Fruit fly (Drosophila melanogaster): ENCODE measurements around the gene CG17806.

The CG17806 gene

dm6 chr3R:17818803-17819202 lies 15.7 kb upstream of the CG17806 start (continued):
- TF ChIP-seq abd-A (tag; optimal IDR thresholded peaks at IDR 0.05) (no peak), CG1832 (GFP tag; optimal IDR thresholded peaks at IDR 0.05) (no peak), maf-S (GFP tag; optimal IDR thresholded peaks at IDR 0.05) (peak; percentile 2), Camta (GFP tag; optimal IDR thresholded peaks at IDR 0.05) (no peak), ftz-f1 (GFP tag; optimal IDR thresholded peaks at IDR 0.05) (no peak), CG10321 (GFP tag; IDR thresholded peaks at IDR 0.05) (no peak), CG2712 (tag; optimal IDR thresholded peaks at IDR 0.05) (peak; percentile 19), Six4 (GFP tag; optimal IDR thresholded peaks at IDR 0.05) (no peak), CG8478 (optimal IDR thresholded peaks at IDR 0.05) (no peak), CG12391 (tag; optimal IDR thresholded peaks at IDR 0.05) (peak; percentile 19), CG11456 (GFP tag; IDR thresholded peaks at IDR 0.05) (no peak), shn (GFP tag; optimal IDR thresholded peaks at IDR 0.05) (no peak), CG14014 (GFP tag; IDR thresholded peaks at IDR 0.05) (no peak), grn (GFP tag; optimal IDR thresholded peaks at IDR 0.05) (no peak), crp (GFP tag; optimal IDR thresholded peaks at IDR 0.05) (no peak), Mrtf (GFP tag; IDR thresholded peaks at IDR 0.05) (no peak), CG17612 (GFP tag; IDR thresholded peaks at IDR 0.05) (no peak), CG10267 (tag; optimal IDR thresholded peaks at IDR 0.05) (no peak), CG17802 (tag; optimal IDR thresholded peaks at IDR 0.05) (no peak), CG11696 (GFP tag; IDR thresholded peaks at IDR 0.05) (no peak), CG2116 (GFP tag; optimal IDR thresholded peaks at IDR 0.05) (no peak), CG14860 (GFP tag; IDR thresholded peaks at IDR 0.05; ENCODE audit: partially characterized antibody) (no peak), Gsc (GFP tag; IDR thresholded peaks at IDR 0.05) (no peak), CG34224 (GFP tag; IDR thresholded peaks at IDR 0.05; ENCODE audit: partially characterized antibody) (no peak), ro (GFP tag; IDR thresholded peaks at IDR 0.05) (no peak), Deaf1 (tag; optimal IDR thresholded peaks at IDR 0.05) (no peak), pzg (GFP tag; optimal IDR thresholded peaks at IDR 0.05) (no peak), bcd (GFP tag; optimal IDR thresholded peaks at IDR 0.05) (peak; percentile 6), sisA (GFP tag; IDR thresholded peaks at IDR 0.05) (no peak), Dfd (GFP tag; optimal IDR thresholded peaks at IDR 0.05) (no peak), CG1233 (GFP tag; optimal IDR thresholded peaks at IDR 0.05) (no peak), schlank (tag; optimal IDR thresholded peaks at IDR 0.05) (no peak), CG18262 (tag; optimal IDR thresholded peaks at IDR 0.05) (peak; percentile 13), CG3847 (GFP tag; IDR thresholded peaks at IDR 0.05) (no peak), scrt (GFP tag; optimal IDR thresholded peaks at IDR 0.05) (no peak), CG8281 (tag; optimal IDR thresholded peaks at IDR 0.05) (no peak), CG15269 (tag; optimal IDR thresholded peaks at IDR 0.05) (peak; percentile 44), chif (GFP tag; optimal IDR thresholded peaks at IDR 0.05) (no peak), Mes4 (GFP tag; optimal IDR thresholded peaks at IDR 0.05) (no peak), CG4820 (GFP tag; optimal IDR thresholded peaks at IDR 0.05) (no peak), CG12155 (GFP tag; optimal IDR thresholded peaks at IDR 0.05) (peak; percentile 5), wdn (GFP tag; IDR thresholded peaks at IDR 0.05) (no peak), pnt (GFP tag; optimal IDR thresholded peaks at IDR 0.05) (no peak), eyg (GFP tag; optimal IDR thresholded peaks at IDR 0.05) (no peak), CG9609 (GFP tag; optimal IDR thresholded peaks at IDR 0.05) (no peak), vfl (GFP tag; optimal IDR thresholded peaks at IDR 0.05) (no peak), dysf (GFP tag; IDR thresholded peaks at IDR 0.05) (peak; percentile 36; the same call in 1 of the 3 replicates), crc (GFP tag; optimal IDR thresholded peaks at IDR 0.05) (no peak), grau (tag; optimal IDR thresholded peaks at IDR 0.05) (peak; percentile 47), Lhr (GFP tag; optimal IDR thresholded peaks at IDR 0.05) (no peak), HmgD (GFP tag; optimal IDR thresholded peaks at IDR 0.05) (no peak), tll (GFP tag; optimal IDR thresholded peaks at IDR 0.05) (no peak)
